Fruit fly (Drosophila melanogaster) whole organism, embryonic: ENCODE results near the gene CG33796.
A peak's percentile ranks its signal among the peaks of the same experiment; 100 is the strongest.

Source experiments
- Ada2b ChIP-seq: fragments of 200-800 bp; sonication (Bioruptor generic); IDR thresholded peaks from 2 replicates; pipeline ENCODE4 v1.3.6; 2022; ENCODE audit warnings: missing biosample characterization, missing genetic modification characterization
- Antp ChIP-seq: fragments of 200-800 bp; sonication (Bioruptor generic); optimal IDR thresholded peaks from 3 replicates; lab custom pipeline; 2016; ENCODE audit warnings: missing biosample characterization, missing genetic modification characterization
- CG12744 ChIP-seq: fragments of 200-800 bp; sonication (Bioruptor generic); optimal IDR thresholded peaks from 2 replicates; lab custom pipeline; 2016; ENCODE audit warnings: missing biosample characterization, missing genetic modification characterization
- CG17802 ChIP-seq: fragments of 200-800 bp; sonication (Bioruptor generic); optimal IDR thresholded peaks from 2 replicates; lab custom pipeline; 2018; ENCODE audit warnings: missing biosample characterization, mild to moderate bottlenecking, missing genetic modification characterization, moderate library complexity
- CG18476 ChIP-seq: fragments of 200-800 bp; sonication (Bioruptor generic); optimal IDR thresholded peaks from 2 replicates; lab custom pipeline; 2016; ENCODE audit warnings: missing biosample characterization, mild to moderate bottlenecking, missing genetic modification characterization
- CG18619 ChIP-seq: fragments of 200-800 bp; sonication (Bioruptor generic); optimal IDR thresholded peaks from 3 replicates; lab custom pipeline; 2017; ENCODE audit warnings: missing biosample characterization, mild to moderate bottlenecking, missing genetic modification characterization
- CG2678 ChIP-seq: fragments of 200-800 bp; sonication (Bioruptor generic); optimal IDR thresholded peaks from 3 replicates; lab custom pipeline; 2019; ENCODE audit warnings: missing biosample characterization, mild to moderate bottlenecking, missing genetic modification characterization, moderate library complexity
- CG2875 ChIP-seq: fragments of 200-800 bp; sonication (Bioruptor generic); optimal IDR thresholded peaks from 2 replicates; lab custom pipeline; 2017; ENCODE audit warnings: missing biosample characterization, mild to moderate bottlenecking, missing genetic modification characterization, missing genetic modification reagents
- CG30403 ChIP-seq: fragments of 200-800 bp; sonication (Bioruptor generic); optimal IDR thresholded peaks from 3 replicates; lab custom pipeline; 2016; ENCODE audit warnings: missing biosample characterization, missing genetic modification characterization
- CG31365 ChIP-seq: fragments of 200-800 bp; sonication (Bioruptor generic); optimal IDR thresholded peaks from 2 replicates; lab custom pipeline; 2018; ENCODE audit warnings: missing biosample characterization, mild to moderate bottlenecking, missing genetic modification characterization
- CG32767 ChIP-seq: fragments of 200-800 bp; sonication (Bioruptor generic); IDR thresholded peaks from 2 replicates; pipeline ENCODE4 v1.3.6; 2022; ENCODE audit warnings: missing biosample characterization, missing genetic modification characterization
- CG34422 ChIP-seq: fragments of 200-800 bp; sonication (Bioruptor generic); IDR thresholded peaks from 3 replicates; pipeline ENCODE4 v1.3.6; 2022; ENCODE audit warnings: missing biosample characterization, missing genetic modification characterization
- CG6254 ChIP-seq: fragments of 200-800 bp; sonication (Bioruptor generic); optimal IDR thresholded peaks from 3 replicates; lab custom pipeline; 2017; ENCODE audit warnings: mild to moderate bottlenecking, missing biosample characterization, missing genetic modification reagents, missing genetic modification characterization
- CG8388 ChIP-seq: fragments of 200-800 bp; sonication (Bioruptor generic); optimal IDR thresholded peaks from 2 replicates; lab custom pipeline; 2019; ENCODE audit warnings: missing biosample characterization, mild to moderate bottlenecking, missing genetic modification characterization, moderate library complexity
- H15 ChIP-seq: fragments of 200-800 bp; sonication (Bioruptor generic); IDR thresholded peaks from 3 replicates; pipeline ENCODE4 v1.3.6; 2022; ENCODE audit warnings: missing biosample characterization, missing genetic modification characterization
- Myb ChIP-seq: fragments of 200-800 bp; sonication (Bioruptor generic); optimal IDR thresholded peaks from 2 replicates; lab custom pipeline; 2016; ENCODE audit warnings: missing biosample characterization, missing genetic modification characterization
- NK7.1 ChIP-seq: fragments of 200-800 bp; sonication (Bioruptor generic); optimal IDR thresholded peaks from 3 replicates; lab custom pipeline; 2016; ENCODE audit warnings: missing biosample characterization, missing genetic modification characterization
- Nf-YA ChIP-seq: fragments of 200-800 bp; sonication (Bioruptor generic); IDR thresholded peaks from 2 replicates; pipeline ENCODE4 v1.3.6; 2022; ENCODE audit warnings: missing biosample characterization, missing genetic modification characterization
- PHDP ChIP-seq: fragments of 200-800 bp; sonication (Bioruptor generic); optimal IDR thresholded peaks from 3 replicates; lab custom pipeline; 2018; ENCODE audit warnings: missing biosample characterization, mild to moderate bottlenecking, missing genetic modification characterization, moderate library complexity
- Ptx1 ChIP-seq: fragments of 200-800 bp; sonication (Bioruptor generic); IDR thresholded peaks from 2 replicates; pipeline ENCODE4 v1.3.6; 2022; ENCODE audit warnings: missing biosample characterization, missing genetic modification characterization
- Rfx ChIP-seq: fragments of 200-800 bp; sonication (Bioruptor generic); IDR thresholded peaks from 2 replicates; pipeline ENCODE4 v1.3.6; 2022; ENCODE audit warnings: missing biosample characterization, missing genetic modification characterization
- Sry-δ ChIP-seq: fragments of 200-800 bp; sonication (Bioruptor generic); optimal IDR thresholded peaks from 2 replicates; lab custom pipeline; 2016; ENCODE audit warnings: missing biosample characterization, missing genetic modification characterization
- Ssrp ChIP-seq: fragments of 200-800 bp; sonication (Bioruptor generic); optimal IDR thresholded peaks from 2 replicates; lab custom pipeline; 2018; ENCODE audit warnings: missing biosample characterization, mild to moderate bottlenecking, missing genetic modification characterization, moderate library complexity
- Trl ChIP-seq, 3 experiments: fragments of >200 bp in 2 of 3; fragments of 200-800 bp in 1 of 3; sonication (Bioruptor generic) in 1 of 3; optimal IDR thresholded peaks; 2 replicates in 1 of 3; 3 replicates in 2 of 3; lab custom pipeline; 2016 to 2017; ENCODE audit warnings: missing biosample characterization in 1 of 3, missing genetic modification characterization in 1 of 3
- Vsx1 ChIP-seq: fragments of 200-800 bp; sonication (Bioruptor generic); optimal IDR thresholded peaks from 2 replicates; lab custom pipeline; 2017; ENCODE audit warnings: missing biosample characterization, mild to moderate bottlenecking, missing genetic modification characterization, missing genetic modification reagents
- amos ChIP-seq: fragments of 200-800 bp; sonication (Bioruptor generic); IDR thresholded peaks from 2 replicates; pipeline ENCODE4 v1.3.6; 2022; ENCODE audit warnings: missing biosample characterization, missing genetic modification characterization; ENCODE audit not compliant: partially characterized antibody
- aop ChIP-seq: fragments of 200-800 bp; sonication (Bioruptor generic); IDR thresholded peaks from 2 replicates; pipeline ENCODE4 v1.3.6; 2022; ENCODE audit warnings: missing biosample characterization, missing genetic modification characterization
- ap ChIP-seq: fragments of 200-800 bp; sonication (Bioruptor generic); IDR thresholded peaks from 2 replicates; pipeline ENCODE4 v1.3.6; 2022; ENCODE audit warnings: missing biosample characterization, missing genetic modification characterization
- dan ChIP-seq: fragments of 200-800 bp; sonication (Bioruptor generic); IDR thresholded peaks from 2 replicates; pipeline ENCODE4 v1.3.6; 2022; ENCODE audit warnings: missing biosample characterization, missing genetic modification characterization
- dimm ChIP-seq: fragments of 200-800 bp; sonication (Bioruptor generic); IDR thresholded peaks from 2 replicates; pipeline ENCODE4 v1.3.6; 2022; ENCODE audit warnings: missing biosample characterization, missing genetic modification characterization
- disco-r ChIP-seq: fragments of 200-800 bp; sonication (Bioruptor generic); optimal IDR thresholded peaks from 2 replicates; lab custom pipeline; 2016; ENCODE audit warnings: missing biosample characterization, missing genetic modification characterization
- dm ChIP-seq: fragments of 200-800 bp; sonication (Bioruptor generic); optimal IDR thresholded peaks from 3 replicates; lab custom pipeline; 2016; ENCODE audit warnings: missing biosample characterization, missing genetic modification characterization
- dmrt11E ChIP-seq: fragments of 200-800 bp; sonication (Bioruptor generic); optimal IDR thresholded peaks from 3 replicates; lab custom pipeline; 2018; ENCODE audit warnings: missing biosample characterization, mild to moderate bottlenecking, missing genetic modification characterization, moderate library complexity
- dpn ChIP-seq, 2 experiments: fragments of 200-800 bp; sonication (Bioruptor generic); optimal IDR thresholded peaks; 3 replicates each; lab custom pipeline; 2016; ENCODE audit warnings: missing biosample characterization in 2 of 2, missing genetic modification characterization in 2 of 2
- fd3F ChIP-seq: fragments of 200-800 bp; sonication (Bioruptor generic); optimal IDR thresholded peaks from 2 replicates; lab custom pipeline; 2018; ENCODE audit warnings: missing biosample characterization, mild to moderate bottlenecking, missing genetic modification characterization, moderate library complexity
- fu2 ChIP-seq: fragments of 200-800 bp; sonication (Bioruptor generic); optimal IDR thresholded peaks from 2 replicates; lab custom pipeline; 2016; ENCODE audit warnings: missing biosample characterization, missing genetic modification characterization
- hbn ChIP-seq: fragments of 200-800 bp; sonication (Bioruptor generic); IDR thresholded peaks from 2 replicates; pipeline ENCODE4 v1.3.6; 2022; ENCODE audit warnings: missing biosample characterization, missing genetic modification characterization; ENCODE audit not compliant: partially characterized antibody
- inv ChIP-seq: fragments of 200-800 bp; sonication (Bioruptor generic); IDR thresholded peaks from 2 replicates; pipeline ENCODE4 v1.3.6; 2022; ENCODE audit warnings: missing biosample characterization, missing genetic modification characterization; ENCODE audit not compliant: partially characterized antibody
- mirr ChIP-seq: fragments of 200-800 bp; sonication (Bioruptor generic); optimal IDR thresholded peaks from 3 replicates; lab custom pipeline; 2018; ENCODE audit warnings: missing biosample characterization, mild to moderate bottlenecking, missing genetic modification characterization
- nom ChIP-seq: fragments of 200-800 bp; sonication (Bioruptor generic); optimal IDR thresholded peaks from 2 replicates; lab custom pipeline; 2017; ENCODE audit warnings: missing biosample characterization, missing genetic modification characterization, mild to moderate bottlenecking, moderate library complexity, missing genetic modification reagents
- pb ChIP-seq: fragments of 200-800 bp; sonication (Bioruptor generic); optimal IDR thresholded peaks from 3 replicates; lab custom pipeline; 2016; ENCODE audit warnings: missing biosample characterization, missing genetic modification characterization
- pnt ChIP-seq: fragments of 200-800 bp; sonication (Bioruptor generic); optimal IDR thresholded peaks from 3 replicates; lab custom pipeline; 2016; ENCODE audit warnings: missing biosample characterization, missing genetic modification characterization
- tin ChIP-seq: fragments of 200-800 bp; sonication (Bioruptor generic); optimal IDR thresholded peaks from 3 replicates; lab custom pipeline; 2016; ENCODE audit warnings: missing biosample characterization, missing genetic modification characterization
- trem ChIP-seq: fragments of 200-800 bp; optimal IDR thresholded peaks from 3 replicates; lab custom pipeline; 2019; ENCODE audit warnings: missing biosample characterization, mild to moderate bottlenecking, missing genetic modification characterization, moderate library complexity
- twi ChIP-seq: fragments of 200-800 bp; optimal IDR thresholded peaks from 2 replicates; lab custom pipeline; 2019; ENCODE audit warnings: missing biosample characterization, mild to moderate bottlenecking, missing genetic modification characterization, moderate library complexity
- unpg ChIP-seq: fragments of 200-800 bp; sonication (Bioruptor generic); optimal IDR thresholded peaks from 3 replicates; lab custom pipeline; 2018; ENCODE audit warnings: missing biosample characterization, mild to moderate bottlenecking, missing genetic modification characterization, moderate library complexity
- wor ChIP-seq: fragments of 200-800 bp; sonication (Bioruptor generic); IDR thresholded peaks from 2 replicates; pipeline ENCODE4 v1.3.6; 2022; ENCODE audit warnings: missing biosample characterization, missing genetic modification characterization
- zen2 ChIP-seq: fragments of 200-800 bp; sonication (Bioruptor generic); IDR thresholded peaks from 3 replicates; pipeline ENCODE4 v1.3.6; 2022; ENCODE audit warnings: missing biosample characterization, missing genetic modification characterization; ENCODE audit not compliant: partially characterized antibody

Gene CG33796

DNA sequence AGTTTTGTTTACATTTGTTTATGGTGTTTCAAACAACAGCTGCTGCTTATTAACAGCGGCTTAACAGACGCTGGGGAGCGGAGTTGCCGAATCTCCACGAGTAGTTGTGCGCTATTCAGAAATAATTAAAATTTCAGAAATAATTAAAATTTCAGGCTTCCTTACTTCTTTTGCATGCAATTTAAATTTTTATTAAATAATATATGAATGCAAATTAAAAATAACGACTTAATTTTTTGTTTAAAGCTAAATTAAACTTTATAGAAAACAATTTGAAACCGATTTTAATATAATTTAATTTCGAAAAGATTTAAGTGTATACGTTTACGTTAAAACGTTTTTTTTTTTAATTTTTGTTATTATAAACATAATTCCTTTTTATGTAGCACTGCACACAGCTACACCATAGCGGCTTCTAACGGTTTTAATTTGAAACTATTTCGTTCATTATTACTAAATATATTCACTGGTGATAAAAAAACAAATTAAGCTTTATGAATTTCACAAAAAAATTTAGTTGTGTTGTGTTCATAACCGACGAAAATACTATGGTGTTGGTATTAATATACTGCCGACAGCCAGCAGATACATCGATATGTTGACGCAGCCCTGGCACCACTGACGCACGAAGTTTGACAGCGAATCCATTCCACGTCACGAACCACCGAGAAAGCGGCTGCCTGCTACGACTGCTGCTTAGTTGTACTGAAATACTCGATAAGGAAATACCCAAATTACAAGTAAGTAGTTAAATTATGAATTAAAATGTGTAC, 40.7 kb downstream of the CG33796 start, which contains the start of gene SsRbeta (continued):
- TF ChIP-seq Sry-δ (peak; percentile 60), fd3F (GFP tag; lab: Kevin White, UChicago) (peak; percentile 4), trem (tag; lab: Kevin White, UChicago) (peak; percentile 43), pnt (GFP tag; lab: Kevin White, UChicago) (no peak), amos (GFP tag; lab: Robert Waterston, UW) (peak; percentile 88; the same call in 1 of the 2 replicates), H15 (GFP tag; lab: Robert Waterston, UW) (peak; percentile 51; the same call in 2 of the 3 replicates), Rfx (GFP tag; lab: Robert Waterston, UW) (peak; percentile 66), CG2678 (tag; lab: Kevin White, UChicago) (peak; percentile 31), CG31365 (no peak), inv (GFP tag; lab: Robert Waterston, UW) (peak; percentile 64; the same call in 1 of the 2 replicates), CG12744 (GFP tag; lab: Kevin White, UChicago) (no peak), Ada2b (GFP tag; lab: Robert Waterston, UW) (peak; percentile 38; the same call in 1 of the 2 replicates), CG18619 (no peak), disco-r (no peak), zen2 (GFP tag; lab: Robert Waterston, UW) (no peak; the same call in 2 of the 3 replicates), PHDP (peak; percentile 7), dm (GFP tag; lab: Kevin White, UChicago) (no peak), twi (tag; lab: Kevin White, UChicago) (no peak), aop (GFP tag; lab: Robert Waterston, UW) (0 out of 2 replicates have a peak, but pooled peaks have one; percentile 4), dpn (GFP tag; optimal IDR thresholded peaks at IDR 0.05; lab: Kevin White, UChicago) (no peak), CG2875 (peak; percentile 4), dan (no peak), fu2 (GFP tag; lab: Kevin White, UChicago) (no peak), wor (no peak), NK7.1 (GFP tag; lab: Kevin White, UChicago) (no peak), hbn (peak; percentile 61), Ptx1 (GFP tag; lab: Robert Waterston, UW) (peak; percentile 4; the same call in 1 of the 2 replicates), Ssrp (tag; lab: Kevin White, UChicago) (peak; percentile 38), Myb (GFP tag; lab: Kevin White, UChicago) (peak; percentile 63), CG8388 (peak; percentile 4), nom (GFP tag; lab: Kevin White, UChicago) (no peak), Nf-YA (0 out of 2 replicates have a peak, but pooled peaks have one; percentile 11), Antp (no peak), tin (GFP tag; lab: Kevin White, UChicago) (peak; percentile 26), CG30403 (GFP tag; lab: Kevin White, UChicago) (peak; percentile 55), dimm (GFP tag; lab: Robert Waterston, UW) (no peak), CG32767 (GFP tag; lab: Robert Waterston, UW) (no peak; the same call in 1 of the 2 replicates), unpg (peak; percentile 36), CG17802 (tag; lab: Kevin White, UChicago) (no peak), dmrt11E (peak; percentile 38), pb (no peak), CG18476 (GFP tag; lab: Kevin White, UChicago) (no peak), CG6254 (no peak), Trl (optimal IDR thresholded peaks at IDR 0.05; lab: Kevin White, UChicago) (no peak), Trl (GFP tag; optimal IDR thresholded peaks at IDR 0.05; lab: Kevin White, UChicago) (no peak), mirr (GFP tag; lab: Kevin White, UChicago) (peak; percentile 3), Vsx1 (GFP tag; lab: Kevin White, UChicago) (no peak), CG34422 (GFP tag; lab: Robert Waterston, UW) (peak; percentile 68; the same call in 2 of the 3 replicates), ap (peak; percentile 70)
